ENCODE assay signal across 6 worm cellular contexts in the genomic region with DNA sequence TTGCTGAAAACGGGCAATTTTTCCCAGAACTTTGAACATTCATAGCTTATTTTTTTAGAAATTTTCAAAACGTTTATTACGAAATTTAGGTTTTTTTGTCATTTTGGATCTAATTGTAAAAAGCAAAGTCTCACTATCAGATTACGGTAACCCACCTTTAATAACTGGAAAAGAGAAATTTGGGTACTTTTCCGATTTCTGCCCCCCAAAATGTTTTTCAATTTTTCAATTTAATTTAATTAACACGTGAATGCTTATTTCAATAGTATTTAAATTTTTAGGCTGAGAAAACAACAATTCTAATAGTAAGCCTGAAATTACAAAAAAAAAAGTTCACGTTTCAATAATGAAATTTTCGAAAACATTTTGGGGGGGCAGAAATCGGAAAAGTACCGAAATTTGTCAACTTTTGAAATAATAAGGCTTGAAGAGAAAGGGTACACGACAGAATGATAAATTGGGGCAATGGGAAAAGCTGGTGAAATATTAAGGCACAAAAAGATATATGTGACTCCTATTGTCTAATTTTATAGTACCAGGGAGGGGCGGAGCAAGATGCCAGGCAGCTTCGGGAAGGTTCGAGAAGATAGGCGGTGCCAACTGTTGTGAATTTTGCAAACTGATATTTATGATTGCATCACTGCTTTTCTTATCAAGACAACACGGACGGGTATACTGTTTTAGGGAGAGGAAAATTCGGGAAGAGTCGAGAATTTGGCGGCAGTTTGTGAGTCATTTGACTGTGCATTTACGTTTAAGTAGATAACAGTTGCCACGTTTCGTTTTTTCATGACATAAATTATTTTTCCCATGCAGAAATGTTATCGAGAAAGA.
A peak's percentile ranks its signal among the peaks of the same experiment; 100 is the strongest.
TF ChIP-seq lines count a peak whose summit lies in the region.

Gene F19B2.5, minus strand, starts transcription at position 107 of the 834 bp plus-strand sequence.

TF ChIP-seq in whole organism, L1 larva, 84 proteins besides CTCF, POLR2A, EP300 and RAD21 (continues in another document):
- TF ChIP-seq nhr-90 (tag; optimal IDR thresholded peaks at IDR 0.05; lab: Kevin White, UChicago; ENCODE audit: poor library complexity) (peak; percentile 47), lin-35 (GFP tag; optimal IDR thresholded peaks at IDR 0.05; lab: Kevin White, UChicago) (peak in 1 of 2 experiments; percentile 46), fkh-10 (GFP tag; optimal IDR thresholded peaks at IDR 0.05; lab: Kevin White, UChicago) (no peak), jun-1 (tag; optimal IDR thresholded peaks at IDR 0.05; lab: Kevin White, UChicago) (peak; percentile 66), nhr-28 (tag; optimal IDR thresholded peaks at IDR 0.05; lab: Kevin White, UChicago) (no peak), mdl-1 (tag; optimal IDR thresholded peaks at IDR 0.05; lab: Kevin White, UChicago) (no peak), pax-3 (tag; optimal IDR thresholded peaks at IDR 0.05; lab: Kevin White, UChicago) (peak; percentile 25), nhr-71 (tag; optimal IDR thresholded peaks at IDR 0.05; lab: Kevin White, UChicago) (peak; percentile 67), unc-130 (tag; optimal IDR thresholded peaks at IDR 0.05; lab: Kevin White, UChicago) (no peak), egl-13 (tag; optimal IDR thresholded peaks at IDR 0.05; lab: Kevin White, UChicago) (no peak), vab-15 (tag; optimal IDR thresholded peaks at IDR 0.05; lab: Kevin White, UChicago) (no peak), elt-3 (tag; optimal IDR thresholded peaks at IDR 0.05; lab: Kevin White, UChicago) (no peak), nhr-11 (tag; optimal IDR thresholded peaks at IDR 0.05; lab: Kevin White, UChicago) (no peak)

TF ChIP-seq in whole organism, L2 larva, 48 proteins besides CTCF, POLR2A, EP300 and RAD21 (continues in another document):
- TF ChIP-seq nhr-21 (tag; optimal IDR thresholded peaks at IDR 0.05; lab: Kevin White, UChicago), result no peak
- no peak for TF ChIP-seq peb-1 (tag; optimal IDR thresholded peaks at IDR 0.05; lab: Kevin White, UChicago)
- no peak for TF ChIP-seq nhr-77 (tag; optimal IDR thresholded peaks at IDR 0.05; lab: Kevin White, UChicago)
- TF ChIP-seq sem-4 (tag; optimal IDR thresholded peaks at IDR 0.05; lab: Kevin White, UChicago), result no peak
- TF ChIP-seq mab-5 (tag; optimal IDR thresholded peaks at IDR 0.05; lab: Kevin White, UChicago), result no peak
- no peak for TF ChIP-seq egl-27 (tag; optimal IDR thresholded peaks at IDR 0.05; lab: Kevin White, UChicago)
- no peak for TF ChIP-seq lin-13 (GFP tag; optimal IDR thresholded peaks at IDR 0.05; lab: Kevin White, UChicago)
- TF ChIP-seq lin-11 (tag; optimal IDR thresholded peaks at IDR 0.05; lab: Kevin White, UChicago), result no peak
- no peak for TF ChIP-seq lin-39 (tag; optimal IDR thresholded peaks at IDR 0.05; lab: Kevin White, UChicago)
- no peak for TF ChIP-seq elt-1 (tag; optimal IDR thresholded peaks at IDR 0.05; lab: Kevin White, UChicago)
- TF ChIP-seq gmeb-1 (tag; optimal IDR thresholded peaks at IDR 0.05; lab: Kevin White, UChicago), result peak; percentile 63
- TF ChIP-seq blmp-1 (tag; optimal IDR thresholded peaks at IDR 0.05; lab: Kevin White, UChicago; ENCODE audit: insufficient read depth), result no peak
- peak; percentile 95 for TF ChIP-seq crh-2 (tag; optimal IDR thresholded peaks at IDR 0.05; lab: Kevin White, UChicago)
- TF ChIP-seq alr-1 (tag; optimal IDR thresholded peaks at IDR 0.05; lab: Kevin White, UChicago), result no peak

TF ChIP-seq in whole organism, L3 larva, 47 proteins besides CTCF, POLR2A, EP300 and RAD21:
- TF ChIP-seq nfya-1 (tag; optimal IDR thresholded peaks at IDR 0.05; lab: Kevin White, UChicago; ENCODE audit: insufficient read depth), result peak; percentile 13
- TF ChIP-seq fos-1 (tag; optimal IDR thresholded peaks at IDR 0.05; lab: Kevin White, UChicago), result peak; percentile 8
- peak; percentile 99 for TF ChIP-seq elt-2 (tag; optimal IDR thresholded peaks at IDR 0.05; lab: Kevin White, UChicago)
- no peak for TF ChIP-seq ZK546.5 (tag; optimal IDR thresholded peaks at IDR 0.05; lab: Kevin White, UChicago)
- TF ChIP-seq pha-4 (tag; optimal IDR thresholded peaks at IDR 0.05; lab: Kevin White, UChicago), result peak; percentile 43
- TF ChIP-seq ceh-16 (tag; optimal IDR thresholded peaks at IDR 0.05; lab: Kevin White, UChicago), result no peak
- TF ChIP-seq jun-1 (tag; optimal IDR thresholded peaks at IDR 0.05; lab: Kevin White, UChicago), result peak; percentile 74
- TF ChIP-seq lsy-12 (tag; optimal IDR thresholded peaks at IDR 0.05; lab: Kevin White, UChicago), result peak; percentile 77
- peak; percentile 73 for TF ChIP-seq pqm-1 (tag; optimal IDR thresholded peaks at IDR 0.05; lab: Kevin White, UChicago)
- peak; percentile 89 for TF ChIP-seq ama-1 (optimal IDR thresholded peaks at IDR 0.05; lab: Kevin White, UChicago)
TF ChIP-seq in whole organism, L3 larva: peak in this region for 8.

TF ChIP-seq in whole organism, L4 larva, 104 proteins besides CTCF, POLR2A, EP300 and RAD21 (continues in another document):
- TF ChIP-seq daf-8 (GFP tag; IDR thresholded peaks at IDR 0.05; lab: Robert Waterston, UW) (no peak), attf-4 (tag; optimal IDR thresholded peaks at IDR 0.05; lab: Kevin White, UChicago) (no peak), F26F4.8 (GFP tag; conservative IDR thresholded peaks at IDR 0.05; lab: Robert Waterston, UW) (no peak), madf-9 (GFP tag; conservative IDR thresholded peaks at IDR 0.05; lab: Robert Waterston, UW) (0 out of 2 replicates have a peak, but pooled peaks have one; percentile 13), lin-15B (tag; optimal IDR thresholded peaks at IDR 0.05; lab: Kevin White, UChicago) (no peak), ama-1 (optimal IDR thresholded peaks at IDR 0.05; lab: Kevin White, UChicago) (peak; percentile 88), ceh-82 (tag; optimal IDR thresholded peaks at IDR 0.05; lab: Kevin White, UChicago) (no peak), php-3 (GFP tag; IDR thresholded peaks at IDR 0.05; lab: Robert Waterston, UW) (peak; percentile 97), aha-1 (tag; lab: Kevin White, UChicago) (peak; percentile 92), F49E8.2 (tag; optimal IDR thresholded peaks at IDR 0.05; lab: Kevin White, UChicago; ENCODE audit: borderline replicate concordance) (no peak), ceh-44 (GFP tag; IDR thresholded peaks at IDR 0.05; lab: Robert Waterston, UW) (no peak), nhr-102 (tag; optimal IDR thresholded peaks at IDR 0.05; lab: Kevin White, UChicago) (peak; percentile 93), skn-1 (tag; optimal IDR thresholded peaks at IDR 0.05; lab: Kevin White, UChicago) (no peak), tra-1 (GFP tag; IDR thresholded peaks at IDR 0.05; lab: Robert Waterston, UW) (peak; percentile 90; the same call in 1 of the 2 replicates), lin-39 (tag; optimal IDR thresholded peaks at IDR 0.05; lab: Kevin White, UChicago) (no peak), hif-1 (tag; optimal IDR thresholded peaks at IDR 0.05; lab: Kevin White, UChicago) (peak; percentile 33 to 48)

TF ChIP-seq in whole organism, late embryonic, 69 proteins besides CTCF, POLR2A, EP300 and RAD21:
- TF ChIP-seq pqm-1 (tag; optimal IDR thresholded peaks at IDR 0.05; lab: Kevin White, UChicago) (no peak), elt-2 (tag; optimal IDR thresholded peaks at IDR 0.05; lab: Kevin White, UChicago) (peak; percentile 69), unc-3 (GFP tag; conservative IDR thresholded peaks at IDR 0.05; lab: Robert Waterston, UW) (no peak), unc-3 (tag; optimal IDR thresholded peaks at IDR 0.05; lab: Kevin White, UChicago) (no peak), sox-2 (GFP tag; IDR thresholded peaks at IDR 0.05; lab: Robert Waterston, UW) (no peak)
TF ChIP-seq in whole organism, late embryonic: peak in this region for 1.

TF ChIP-seq in whole organism, young adult, 124 proteins besides CTCF, POLR2A, EP300 and RAD21 (continues in another document):
- TF ChIP-seq bed-2 (GFP tag; IDR thresholded peaks at IDR 0.05; lab: Robert Waterston, UW) (no peak), lag-1 (GFP tag; IDR thresholded peaks at IDR 0.05; lab: Robert Waterston, UW) (no peak), repo-1 (tag; optimal IDR thresholded peaks at IDR 0.05; lab: Kevin White, UChicago) (peak; percentile 0), tbx-9 (tag; optimal IDR thresholded peaks at IDR 0.05; lab: Kevin White, UChicago; ENCODE audit: borderline replicate concordance) (no peak), dpl-1 (GFP tag; optimal IDR thresholded peaks at IDR 0.05; lab: Kevin White, UChicago) (no peak), akir-1 (GFP tag; optimal IDR thresholded peaks at IDR 0.05; lab: Kevin White, UChicago) (peak; percentile 51), nfya-2 (GFP tag; IDR thresholded peaks at IDR 0.05; lab: Robert Waterston, UW) (no peak), madf-10 (tag; optimal IDR thresholded peaks at IDR 0.05; lab: Kevin White, UChicago) (peak; percentile 70), unc-62 (GFP tag; optimal IDR thresholded peaks at IDR 0.05; lab: Kevin White, UChicago) (peak; percentile 61), cebp-1 (GFP tag; IDR thresholded peaks at IDR 0.05; lab: Robert Waterston, UW) (no peak), cebp-1 (tag; optimal IDR thresholded peaks at IDR 0.05; lab: Kevin White, UChicago) (peak; percentile 50), D2030.7 (GFP tag; IDR thresholded peaks at IDR 0.05; lab: Robert Waterston, UW) (no peak), ZK185.1 (tag; optimal IDR thresholded peaks at IDR 0.05; lab: Kevin White, UChicago; ENCODE audit: poor library complexity, severe bottlenecking) (no peak), nhr-27 (tag; optimal IDR thresholded peaks at IDR 0.05; lab: Kevin White, UChicago) (no peak), F49E8.2 (tag; optimal IDR thresholded peaks at IDR 0.05; lab: Kevin White, UChicago; ENCODE audit: insufficient read depth) (no peak), F55B11.4 (tag; optimal IDR thresholded peaks at IDR 0.05; lab: Kevin White, UChicago; ENCODE audit: borderline replicate concordance, insufficient read depth) (no peak), sea-2 (GFP tag; IDR thresholded peaks at IDR 0.05; lab: Robert Waterston, UW) (0 out of 2 replicates have a peak, but pooled peaks have one; percentile 19), attf-6 (GFP tag; IDR thresholded peaks at IDR 0.05; lab: Robert Waterston, UW) (no peak), nfyb-1 (GFP tag; IDR thresholded peaks at IDR 0.05; lab: Robert Waterston, UW) (peak; percentile 83; the same call in 1 of the 2 replicates), mcd-1 (GFP tag; IDR thresholded peaks at IDR 0.05; lab: Robert Waterston, UW) (peak; percentile 41; the same call in 1 of the 2 replicates), F57C9.4 (tag; optimal IDR thresholded peaks at IDR 0.05; lab: Kevin White, UChicago) (no peak), F23B12.7 (tag; optimal IDR thresholded peaks at IDR 0.05; lab: Kevin White, UChicago; ENCODE audit: insufficient read depth) (no peak), efl-1 (GFP tag; optimal IDR thresholded peaks at IDR 0.05; lab: Kevin White, UChicago) (no peak), Y67H2A.10 (GFP tag; conservative IDR thresholded peaks at IDR 0.05; lab: Robert Waterston, UW) (no peak), ekl-4 (GFP tag; IDR thresholded peaks at IDR 0.05; lab: Robert Waterston, UW) (0 out of 2 replicates have a peak, but pooled peaks have one; percentile 47), Y53F4B.3 (GFP tag; IDR thresholded peaks at IDR 0.05; lab: Robert Waterston, UW) (no peak), C06A6.2 (GFP tag; conservative IDR thresholded peaks at IDR 0.05; lab: Robert Waterston, UW) (no peak), ztf-18 (tag; optimal IDR thresholded peaks at IDR 0.05; lab: Kevin White, UChicago) (peak; percentile 7)
